Fruit fly (Drosophila melanogaster) whole organism, embryonic: ENCODE measurements around the gene Dic61B.

Experiments
- Ada2b ChIP-seq: fragments of 200-800 bp; sonication (Bioruptor generic); IDR thresholded peaks from 2 replicates; pipeline ENCODE4 v1.3.6; 2022; ENCODE audit warnings: missing biosample characterization, missing genetic modification characterization
- CG1024 ChIP-seq: fragments of 200-800 bp; sonication (Bioruptor generic); IDR thresholded peaks from 2 replicates; pipeline ENCODE4 v1.3.6; 2022; ENCODE audit warnings: missing biosample characterization, missing genetic modification characterization
- CG11456 ChIP-seq: fragments of 200-800 bp; sonication (Bioruptor generic); IDR thresholded peaks from 3 replicates; pipeline ENCODE4 v1.3.6; 2022; ENCODE audit warnings: missing biosample characterization, missing genetic modification characterization
- CG11560 ChIP-seq: fragments of 200-800 bp; sonication (Bioruptor generic); IDR thresholded peaks from 3 replicates; pipeline ENCODE4 v1.3.6; 2022; ENCODE audit warnings: missing biosample characterization, missing genetic modification characterization
- CG12659 ChIP-seq: fragments of 200-800 bp; sonication (Bioruptor generic); optimal IDR thresholded peaks from 3 replicates; lab custom pipeline; 2017; ENCODE audit warnings: mild to moderate bottlenecking, missing biosample characterization, missing genetic modification reagents, missing genetic modification characterization
- CG12769 ChIP-seq: fragments of 200-800 bp; sonication (Bioruptor generic); optimal IDR thresholded peaks from 2 replicates; lab custom pipeline; 2019; ENCODE audit warnings: missing biosample characterization, mild to moderate bottlenecking, missing genetic modification characterization, moderate library complexity
- CG13624 ChIP-seq: fragments of 200-800 bp; sonication (Bioruptor generic); optimal IDR thresholded peaks from 2 replicates; lab custom pipeline; 2016; ENCODE audit warnings: missing biosample characterization, missing genetic modification characterization
- CG14014 ChIP-seq: fragments of 200-800 bp; sonication (Bioruptor generic); IDR thresholded peaks from 2 replicates; pipeline ENCODE4 v1.3.6; 2022; ENCODE audit warnings: missing biosample characterization, missing genetic modification characterization
- CG14050 ChIP-seq: fragments of 200-800 bp; sonication (Bioruptor generic); IDR thresholded peaks from 3 replicates; pipeline ENCODE4 v1.3.6; 2022; ENCODE audit warnings: missing biosample characterization, missing genetic modification characterization
- CG15514 ChIP-seq: fragments of 200-800 bp; sonication (Bioruptor generic); optimal IDR thresholded peaks from 3 replicates; lab custom pipeline; 2017; ENCODE audit warnings: missing biosample characterization, missing genetic modification characterization, mild to moderate bottlenecking, moderate library complexity, missing genetic modification reagents
- CG1603 ChIP-seq: fragments of 200-800 bp; sonication (Bioruptor generic); optimal IDR thresholded peaks from 2 replicates; lab custom pipeline; 2019; ENCODE audit warnings: missing biosample characterization, mild to moderate bottlenecking, missing genetic modification characterization, moderate library complexity
- CG17912 ChIP-seq: fragments of 200-800 bp; sonication (Bioruptor generic); optimal IDR thresholded peaks from 2 replicates; lab custom pipeline; 2018; ENCODE audit warnings: missing biosample characterization, mild to moderate bottlenecking, missing genetic modification characterization
- CG2199 ChIP-seq: fragments of 200-800 bp; sonication (Bioruptor generic); IDR thresholded peaks from 3 replicates; pipeline ENCODE4 v1.3.6; 2022; ENCODE audit warnings: missing biosample characterization, missing genetic modification characterization
- CG2875 ChIP-seq: fragments of 200-800 bp; sonication (Bioruptor generic); optimal IDR thresholded peaks from 2 replicates; lab custom pipeline; 2017; ENCODE audit warnings: missing biosample characterization, mild to moderate bottlenecking, missing genetic modification characterization, missing genetic modification reagents
- CG30431 ChIP-seq: fragments of 200-800 bp; sonication (Bioruptor generic); optimal IDR thresholded peaks from 2 replicates; lab custom pipeline; 2017; ENCODE audit warnings: missing biosample characterization, missing genetic modification characterization
- CG31365 ChIP-seq: fragments of 200-800 bp; sonication (Bioruptor generic); optimal IDR thresholded peaks from 2 replicates; lab custom pipeline; 2018; ENCODE audit warnings: missing biosample characterization, mild to moderate bottlenecking, missing genetic modification characterization
- CG32767 ChIP-seq: fragments of 200-800 bp; sonication (Bioruptor generic); IDR thresholded peaks from 2 replicates; pipeline ENCODE4 v1.3.6; 2022; ENCODE audit warnings: missing biosample characterization, missing genetic modification characterization
- CG3407 ChIP-seq: fragments of 200-800 bp; sonication (Bioruptor generic); optimal IDR thresholded peaks from 2 replicates; lab custom pipeline; 2018; ENCODE audit warnings: missing biosample characterization, mild to moderate bottlenecking, missing genetic modification characterization
- CG3847 ChIP-seq: fragments of 200-800 bp; sonication (Bioruptor generic); IDR thresholded peaks from 2 replicates; pipeline ENCODE4 v1.3.6; 2022; ENCODE audit warnings: missing biosample characterization, missing genetic modification characterization
- CG8478 ChIP-seq: fragments of >200 bp; optimal IDR thresholded peaks from 2 replicates; lab custom pipeline; 2018
- CG9609 ChIP-seq: fragments of 200-800 bp; sonication (Bioruptor generic); optimal IDR thresholded peaks from 3 replicates; lab custom pipeline; 2016; ENCODE audit warnings: missing biosample characterization, missing genetic modification characterization
- E2f1 ChIP-seq: fragments of 200-800 bp; sonication (Bioruptor generic); IDR thresholded peaks from 2 replicates; pipeline ENCODE4 v1.3.6; 2022; ENCODE audit warnings: missing biosample characterization, missing genetic modification characterization
- Gug ChIP-seq: fragments of 200-800 bp; sonication (Bioruptor generic); IDR thresholded peaks from 4 replicates; pipeline ENCODE4 v1.3.6; 2022; ENCODE audit warnings: missing biosample characterization, missing genetic modification characterization
- MBD-R2 ChIP-seq: fragments of 200-800 bp; sonication (Bioruptor generic); IDR thresholded peaks from 2 replicates; pipeline ENCODE4 v1.3.6; 2022; ENCODE audit warnings: missing biosample characterization, missing genetic modification characterization
- MTF-1 ChIP-seq: fragments of 200-800 bp; sonication (Bioruptor generic); optimal IDR thresholded peaks from 2 replicates; lab custom pipeline; 2018; ENCODE audit warnings: missing biosample characterization, mild to moderate bottlenecking, missing genetic modification characterization, borderline replicate concordance
- Max ChIP-seq: fragments of 200-800 bp; sonication (Bioruptor generic); optimal IDR thresholded peaks from 2 replicates; lab custom pipeline; 2016; ENCODE audit warnings: missing biosample characterization, mild to moderate bottlenecking, missing genetic modification characterization
- Rfx ChIP-seq: fragments of 200-800 bp; sonication (Bioruptor generic); IDR thresholded peaks from 2 replicates; pipeline ENCODE4 v1.3.6; 2022; ENCODE audit warnings: missing biosample characterization, missing genetic modification characterization
- Sin3A ChIP-seq: fragments of >200 bp; optimal IDR thresholded peaks from 2 replicates; lab custom pipeline; 2018
- Sry-δ ChIP-seq: fragments of 200-800 bp; sonication (Bioruptor generic); optimal IDR thresholded peaks from 2 replicates; lab custom pipeline; 2016; ENCODE audit warnings: missing biosample characterization, missing genetic modification characterization
- Trl ChIP-seq, 3 experiments: fragments of >200 bp in 2 of 3; fragments of 200-800 bp in 1 of 3; sonication (Bioruptor generic) in 1 of 3; optimal IDR thresholded peaks; 2 replicates in 1 of 3; 3 replicates in 2 of 3; lab custom pipeline; 2016 to 2017; ENCODE audit warnings: missing biosample characterization in 1 of 3, missing genetic modification characterization in 1 of 3
- YL-1 ChIP-seq: fragments of 200-800 bp; sonication (Bioruptor generic); optimal IDR thresholded peaks from 3 replicates; lab custom pipeline; 2017; ENCODE audit warnings: missing biosample characterization, mild to moderate bottlenecking, missing genetic modification characterization
- chinmo ChIP-seq: fragments of 200-800 bp; sonication (Bioruptor generic); IDR thresholded peaks from 4 replicates; pipeline ENCODE4 v1.3.6; 2022; ENCODE audit warnings: missing biosample characterization, missing genetic modification characterization; ENCODE audit not compliant: partially characterized antibody
- ci ChIP-seq: fragments of 200-800 bp; sonication (Bioruptor generic); IDR thresholded peaks from 3 replicates; pipeline ENCODE4 v1.3.6; 2022; ENCODE audit warnings: missing biosample characterization, missing genetic modification characterization
- dpn ChIP-seq, 2 experiments: fragments of 200-800 bp; sonication (Bioruptor generic); optimal IDR thresholded peaks; 3 replicates each; lab custom pipeline; 2016; ENCODE audit warnings: missing biosample characterization in 2 of 2, missing genetic modification characterization in 2 of 2
- lov ChIP-seq, 2 experiments: fragments of 200-800 bp in 1 of 2; fragments of >200 bp in 1 of 2; sonication (Bioruptor generic) in 1 of 2; IDR thresholded peaks in 1 of 2; optimal IDR thresholded peaks in 1 of 2; 2 replicates in 1 of 2; 3 replicates in 1 of 2; pipeline versions ENCODE4 v1.3.6 to Lab custom; 2017 to 2022; ENCODE audit warnings: missing biosample characterization in 1 of 2, missing genetic modification characterization in 1 of 2
- nmo ChIP-seq: fragments of 200-800 bp; sonication (Bioruptor generic); optimal IDR thresholded peaks from 2 replicates; lab custom pipeline; 2018; ENCODE audit warnings: missing biosample characterization, mild to moderate bottlenecking, missing genetic modification characterization, moderate library complexity
- rib ChIP-seq: fragments of 200-800 bp; sonication (Bioruptor generic); IDR thresholded peaks from 2 replicates; pipeline ENCODE4 v1.3.6; 2022; ENCODE audit warnings: missing biosample characterization, missing genetic modification characterization
- row ChIP-seq: fragments of 200-800 bp; sonication (Bioruptor generic); IDR thresholded peaks from 3 replicates; pipeline ENCODE4 v1.3.6; 2022; ENCODE audit warnings: missing biosample characterization, missing genetic modification characterization
- sob ChIP-seq: fragments of 200-800 bp; sonication (Bioruptor generic); IDR thresholded peaks from 2 replicates; pipeline ENCODE4 v1.3.6; 2022; ENCODE audit warnings: missing biosample characterization, missing genetic modification characterization
- ssp ChIP-seq: fragments of 200-800 bp; sonication (Bioruptor generic); IDR thresholded peaks from 2 replicates; pipeline ENCODE4 v1.3.6; 2022; ENCODE audit warnings: missing biosample characterization, missing genetic modification characterization
- tna ChIP-seq: fragments of 200-800 bp; sonication (Bioruptor generic); IDR thresholded peaks from 2 replicates; pipeline ENCODE4 v1.3.6; 2022; ENCODE audit warnings: missing biosample characterization, missing genetic modification characterization; ENCODE audit not compliant: partially characterized antibody
- trh ChIP-seq: fragments of 200-800 bp; sonication (Bioruptor generic); optimal IDR thresholded peaks from 2 replicates; lab custom pipeline; 2016; ENCODE audit warnings: missing biosample characterization, missing genetic modification characterization
- vvl ChIP-seq: fragments of 200-800 bp; sonication (Bioruptor generic); IDR thresholded peaks from 2 replicates; pipeline ENCODE4 v1.3.6; 2022; ENCODE audit warnings: missing biosample characterization, missing genetic modification characterization
- z ChIP-seq: fragments of 200-800 bp; sonication (Bioruptor generic); IDR thresholded peaks from 3 replicates; pipeline ENCODE4 v1.3.6; 2022; ENCODE audit warnings: missing biosample characterization, missing genetic modification characterization
- zfh1 ChIP-seq: fragments of 200-800 bp; sonication (Bioruptor generic); IDR thresholded peaks from 3 replicates; pipeline ENCODE4 v1.3.6; 2022; ENCODE audit warnings: missing biosample characterization, missing genetic modification characterization

Dic61B gene

DNA sequence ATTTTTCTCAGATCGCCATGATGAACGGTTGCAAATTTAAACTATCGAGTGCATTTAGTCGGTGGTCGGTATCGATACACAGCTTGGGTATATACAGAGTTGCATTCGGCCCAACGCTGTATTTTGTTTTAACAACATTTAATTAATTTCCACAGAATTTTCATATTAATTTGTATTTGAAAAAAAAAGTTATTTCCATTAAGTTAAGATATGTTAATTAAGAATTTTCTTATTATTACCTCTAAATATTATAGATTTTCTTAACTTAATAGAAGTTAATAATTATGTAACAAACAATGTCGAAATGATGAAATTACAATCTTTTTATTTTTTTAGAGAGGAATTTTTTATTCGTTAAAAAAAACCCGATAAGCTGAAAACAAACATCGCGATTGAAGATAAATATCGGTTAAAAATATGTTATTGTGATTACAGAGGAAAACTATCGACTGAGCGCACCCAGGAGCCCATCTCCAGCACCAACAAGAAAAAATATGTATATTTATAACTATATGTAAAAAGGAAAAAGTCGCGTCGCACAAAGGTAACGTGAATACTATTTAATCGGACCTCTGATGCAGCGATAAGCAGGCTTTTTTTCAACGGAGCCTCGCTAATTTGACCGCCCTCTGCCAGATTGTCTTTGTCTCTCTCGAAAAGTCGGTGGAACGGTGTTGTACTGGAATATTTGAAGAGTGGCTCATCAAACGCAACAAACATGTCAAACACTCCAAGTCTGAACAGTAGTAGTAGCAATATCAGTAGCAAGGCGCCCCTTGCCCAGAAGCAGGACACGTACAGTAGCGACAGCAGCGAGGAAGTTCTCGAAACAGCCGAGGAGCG lies 47.6 kb upstream of the Dic61B start, which contains the start of the genes rno and mri (continued):
- TF ChIP-seq Rfx, result peak; percentile 68
- peak; percentile 61; the same call in 2 of the 3 replicates for TF ChIP-seq ci (GFP tag; lab: Robert Waterston, UW)
- peak; percentile 86 for TF ChIP-seq nmo (GFP tag; lab: Kevin White, UChicago)

DNA sequence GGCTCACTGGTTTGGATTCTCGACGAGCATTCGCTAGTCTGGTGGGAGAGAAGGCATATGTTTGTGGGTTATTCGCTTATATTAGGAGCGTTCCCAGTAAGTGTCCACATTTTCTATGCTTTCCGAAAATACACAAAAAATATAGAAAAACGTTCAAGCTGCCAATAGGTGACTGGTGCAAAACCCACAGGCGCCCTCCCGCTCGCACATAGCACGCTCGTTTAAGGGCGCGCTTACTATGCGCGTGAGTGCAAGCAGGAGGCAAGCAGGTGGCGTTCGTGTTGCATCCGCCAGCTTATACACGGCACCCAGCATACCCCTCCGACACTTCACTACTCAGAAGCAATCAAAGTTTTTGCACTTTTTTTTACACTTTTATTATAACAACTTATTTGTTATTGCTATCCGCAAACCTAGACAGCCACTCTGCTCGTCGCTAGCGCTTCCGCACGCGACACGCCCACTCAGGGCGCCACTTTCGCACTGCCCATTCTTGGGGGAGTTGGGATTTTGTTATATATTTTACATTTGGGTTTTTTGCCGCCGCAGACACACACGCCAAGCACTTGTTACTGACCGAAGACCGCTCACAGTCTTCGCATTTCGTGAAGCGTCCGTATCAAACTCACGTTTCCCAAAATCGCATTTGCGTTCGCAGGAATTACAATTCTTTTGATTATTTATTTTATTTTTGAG lies 46.8 kb upstream of the Dic61B start:
- peak; percentile 4 for TF ChIP-seq CG9609 (GFP tag; lab: Kevin White, UChicago)
- no peak for TF ChIP-seq CG13624
- no peak for TF ChIP-seq CG3407
- no peak for TF ChIP-seq trh (GFP tag; lab: Kevin White, UChicago)
- TF ChIP-seq vvl (GFP tag; lab: Robert Waterston, UW), result peak; percentile 56
- no peak for TF ChIP-seq Trl (optimal IDR thresholded peaks at IDR 0.05; lab: Kevin White, UChicago)
- TF ChIP-seq Trl (GFP tag; optimal IDR thresholded peaks at IDR 0.05; lab: Kevin White, UChicago), result peak; percentile 36
- 0 out of 3 replicates have a peak, but pooled peaks have one; percentile 13 for TF ChIP-seq zfh1 (GFP tag; lab: Robert Waterston, UW)
- peak; percentile 21; the same call in 1 of the 2 replicates for TF ChIP-seq Ada2b (GFP tag; lab: Robert Waterston, UW)
- peak; percentile 33; the same call in 1 of the 2 replicates for TF ChIP-seq rib (GFP tag; lab: Robert Waterston, UW)
- 0 out of 2 replicates have a peak, but pooled peaks have one; percentile 26 for TF ChIP-seq tna (GFP tag; lab: Robert Waterston, UW)
- TF ChIP-seq Sin3A (lab: Kevin White, UChicago), result peak; percentile 44
- peak; percentile 16 for TF ChIP-seq Max
- TF ChIP-seq CG11456 (GFP tag; lab: Robert Waterston, UW), result peak; percentile 53; the same call in 1 of the 3 replicates
- peak in 1 of 2 experiments; percentile 3 for TF ChIP-seq dpn (GFP tag; optimal IDR thresholded peaks at IDR 0.05; lab: Kevin White, UChicago)
- TF ChIP-seq CG17912 (GFP tag; lab: Kevin White, UChicago), result peak; percentile 21
- TF ChIP-seq CG12769, result no peak
- peak; percentile 46; the same call in 1 of the 2 replicates for TF ChIP-seq CG1024 (GFP tag; lab: Robert Waterston, UW)
- TF ChIP-seq CG32767 (GFP tag; lab: Robert Waterston, UW), result peak; percentile 78
- peak; percentile 93 for TF ChIP-seq CG12659 (GFP tag; lab: Kevin White, UChicago)
- TF ChIP-seq Gug (GFP tag; lab: Robert Waterston, UW), result peak; percentile 28; the same call in 1 of the 4 replicates
- TF ChIP-seq CG1603 (tag; lab: Kevin White, UChicago), result no peak
- TF ChIP-seq E2f1, result peak; percentile 57; the same call in 1 of the 2 replicates
- peak; percentile 18 for TF ChIP-seq CG2875 (GFP tag; lab: Kevin White, UChicago)
- no peak for TF ChIP-seq lov (optimal IDR thresholded peaks at IDR 0.05; lab: Kevin White, UChicago)
- TF ChIP-seq lov (GFP tag; IDR thresholded peaks at IDR 0.05; lab: Robert Waterston, UW), result peak; percentile 62; the same call in 2 of the 3 replicates
- peak; percentile 17 for TF ChIP-seq MTF-1
- TF ChIP-seq Sry-δ (GFP tag; lab: Kevin White, UChicago), result peak; percentile 17
- TF ChIP-seq sob, result peak; percentile 51
- peak; percentile 5; the same call in 2 of the 3 replicates for TF ChIP-seq CG11560 (tag; lab: Robert Waterston, UW)
- TF ChIP-seq CG3847 (GFP tag; lab: Robert Waterston, UW), result peak; percentile 46
- TF ChIP-seq CG14050 (GFP tag; lab: Robert Waterston, UW), result no peak
- TF ChIP-seq CG2199 (GFP tag; lab: Robert Waterston, UW), result peak; percentile 84; the same call in 1 of the 3 replicates
- peak; percentile 87 for TF ChIP-seq YL-1 (GFP tag; lab: Kevin White, UChicago)
- peak; percentile 89 for TF ChIP-seq MBD-R2
- peak; percentile 96; the same call in 2 of the 4 replicates for TF ChIP-seq chinmo (GFP tag; lab: Robert Waterston, UW)
- TF ChIP-seq CG15514 (GFP tag; lab: Kevin White, UChicago), result peak; percentile 25
- peak; percentile 70 for TF ChIP-seq CG31365 (tag; lab: Kevin White, UChicago)
- no peak for TF ChIP-seq CG30431 (GFP tag; lab: Kevin White, UChicago)
- peak; percentile 91 for TF ChIP-seq CG8478 (lab: Kevin White, UChicago)
- peak; percentile 24; the same call in 2 of the 3 replicates for TF ChIP-seq row (GFP tag; lab: Robert Waterston, UW)
- TF ChIP-seq ssp (GFP tag; lab: Robert Waterston, UW), result no peak
- peak; percentile 25; the same call in 1 of the 3 replicates for TF ChIP-seq z (GFP tag; lab: Robert Waterston, UW)
- no peak for TF ChIP-seq CG14014
